Worm (Caenorhabditis elegans): ENCODE results near the gene Y43F8B.9.

The Y43F8B.9 gene

ce11 chrV:19467574-19467973 is 10.4 kb upstream of the Y43F8B.9 start, which contains the start of gene Y43F8B.23 (continued):
- TF ChIP-seq egl-43 (GFP tag; IDR thresholded peaks at IDR 0.05) = no peak
- TF ChIP-seq unc-130 (GFP tag; optimal IDR thresholded peaks at IDR 0.05) = no peak
- TF ChIP-seq unc-39 (tag; optimal IDR thresholded peaks at IDR 0.05) = no peak
- TF ChIP-seq T20F7.1 (GFP tag; optimal IDR thresholded peaks at IDR 0.05) = peak; percentile 11
- TF ChIP-seq egl-27 (tag; optimal IDR thresholded peaks at IDR 0.05) = no peak
- TF ChIP-seq tag-97 (GFP tag; IDR thresholded peaks at IDR 0.05) = no peak
- peak; percentile 92 for TF ChIP-seq pqm-1 (tag; optimal IDR thresholded peaks at IDR 0.05)
- no peak for TF ChIP-seq lsy-2 (tag; optimal IDR thresholded peaks at IDR 0.05)
- no peak for TF ChIP-seq ceh-28 (tag; optimal IDR thresholded peaks at IDR 0.05)
- TF ChIP-seq Y105C5A.15 (GFP tag; IDR thresholded peaks at IDR 0.05) = no peak
- no peak for TF ChIP-seq tra-1 (GFP tag; IDR thresholded peaks at IDR 0.05)
- TF ChIP-seq nhr-77 (tag; optimal IDR thresholded peaks at IDR 0.05) = peak; percentile 26
- TF ChIP-seq ctbp-1 (GFP tag; IDR thresholded peaks at IDR 0.05) = no peak
- no peak for TF ChIP-seq F49E8.2 (tag; optimal IDR thresholded peaks at IDR 0.05; ENCODE audit: borderline replicate concordance)
- no peak for TF ChIP-seq aly-2 (tag; optimal IDR thresholded peaks at IDR 0.05)
- TF ChIP-seq F44E2.7 (GFP tag; IDR thresholded peaks at IDR 0.05) = no peak
- peak; percentile 27 for TF ChIP-seq hlh-30 (tag; optimal IDR thresholded peaks at IDR 0.05; ENCODE audit: insufficient read depth)
- TF ChIP-seq nhr-11 (tag; optimal IDR thresholded peaks at IDR 0.05) = no peak
- TF ChIP-seq attf-4 (tag; optimal IDR thresholded peaks at IDR 0.05) = no peak
- no peak for TF ChIP-seq snpc-4 (tag; optimal IDR thresholded peaks at IDR 0.05)
- TF ChIP-seq dpl-1 (GFP tag; optimal IDR thresholded peaks at IDR 0.05) = no peak
- peak; percentile 61 for TF ChIP-seq dve-1 (tag; optimal IDR thresholded peaks at IDR 0.05; ENCODE audit: insufficient read depth)
- no peak for TF ChIP-seq php-3 (GFP tag; IDR thresholded peaks at IDR 0.05)
- no peak for TF ChIP-seq mdt-29 (GFP tag; IDR thresholded peaks at IDR 0.05)
- TF ChIP-seq aha-1 (tag) = no peak
- TF ChIP-seq mxl-3 (GFP tag; optimal IDR thresholded peaks at IDR 0.05) = no peak
- TF ChIP-seq D1046.2 (GFP tag; IDR thresholded peaks at IDR 0.05) = no peak
- no peak for TF ChIP-seq lin-38 (GFP tag; IDR thresholded peaks at IDR 0.05)
- TF ChIP-seq lim-7 (GFP tag; IDR thresholded peaks at IDR 0.05) = no peak
- peak; percentile 56 for TF ChIP-seq dmd-6 (GFP tag; IDR thresholded peaks at IDR 0.05)

ce11 chrV:19468083-19468482 is 9.9 kb upstream of the Y43F8B.9 start, which contains the start of gene Y43F8B.12:
Gene Y43F8B.12 (plus strand): TSS chrV:19468383.
- TF ChIP-seq snpc-4 (tag; optimal IDR thresholded peaks at IDR 0.05) (no peak), F49E8.2 (tag; optimal IDR thresholded peaks at IDR 0.05; ENCODE audit: borderline replicate concordance) (no peak), sdz-12 (GFP tag; optimal IDR thresholded peaks at IDR 0.05) (no peak), dmd-9 (GFP tag; IDR thresholded peaks at IDR 0.05) (no peak), nhr-6 (tag; optimal IDR thresholded peaks at IDR 0.05) (no peak), ceh-28 (tag; optimal IDR thresholded peaks at IDR 0.05) (no peak), cey-2 (tag; optimal IDR thresholded peaks at IDR 0.05; ENCODE audit: borderline replicate concordance, insufficient read depth) (no peak), ztf-11 (tag; optimal IDR thresholded peaks at IDR 0.05) (no peak), zfp-3 (GFP tag; conservative IDR thresholded peaks at IDR 0.05) (no peak), daf-8 (GFP tag; IDR thresholded peaks at IDR 0.05) (no peak), nhr-10 (tag; optimal IDR thresholded peaks at IDR 0.05) (no peak), snpc-1.2 (GFP tag; IDR thresholded peaks at IDR 0.05) (no peak), egl-43 (GFP tag; IDR thresholded peaks at IDR 0.05) (no peak)

- no peak for TF ChIP-seq ctbp-1 (GFP tag; IDR thresholded peaks at IDR 0.05)
- TF ChIP-seq aha-1 (tag) = peak; percentile 62
These were observed 7.6 kb upstream of the Y43F8B.9 start, which contains the start of gene Y43F8B.11 for ce11 chrV:19470385-19470784. Gene Y43F8B.11 (plus strand): TSS chrV:19470685.

Data from whole organism, L4 larva.